Worm (Caenorhabditis elegans) whole organism, L1 larva: Measurements from ENCODE around the gene T24A6.7.

Experiments used
- ces-1 ChIP-seq: fragments of 150-350 bp; optimal IDR thresholded peaks from 2 replicates; lab custom pipeline; 2014; ENCODE audit warnings: missing biosample characterization, missing genetic modification reagents, missing genetic modification characterization
- nhr-28 ChIP-seq: fragments of 150-350 bp; optimal IDR thresholded peaks from 2 replicates; lab custom pipeline; 2014; ENCODE audit warnings: missing biosample characterization, missing genetic modification characterization
- pqm-1 ChIP-seq: sonication (generic microtip); optimal IDR thresholded peaks from 3 replicates; lab custom pipeline; 2017; ENCODE audit warnings: missing biosample characterization, missing genetic modification characterization
- unc-130 ChIP-seq: fragments of 150-350 bp; optimal IDR thresholded peaks from 2 replicates; lab custom pipeline; 2017; ENCODE audit warnings: missing biosample characterization, missing genetic modification characterization, inconsistent platforms
- zag-1 ChIP-seq: fragments of 150-350 bp; optimal IDR thresholded peaks from 2 replicates; lab custom pipeline; 2014; ENCODE audit warnings: missing biosample characterization, missing genetic modification characterization

ce11 chrV:3517889-3518288 is 7.2 kb upstream of the T24A6.7 start, which contains the start of gene str-227:
- TF ChIP-seq pqm-1 (tag; lab: Kevin White, UChicago) (no peak), unc-130 (tag; lab: Kevin White, UChicago) (no peak), ces-1 (GFP tag; lab: Kevin White, UChicago) (no peak), zag-1 (tag; lab: Kevin White, UChicago) (no peak), nhr-28 (tag; lab: Kevin White, UChicago) (no peak)
